Worm (Caenorhabditis elegans) whole organism, L3 larva: ENCODE measurements around the gene Y75B8A.31.

ENCODE experiments used
- elt-1 ChIP-seq: fragments of 150-350 bp; optimal IDR thresholded peaks from 2 replicates; lab custom pipeline; 2014; ENCODE audit warnings: missing biosample characterization, missing genetic modification characterization
- elt-2 ChIP-seq: sonication (generic microtip); optimal IDR thresholded peaks from 2 replicates; lab custom pipeline; 2016; ENCODE audit warnings: missing genetic modification reagents, mild to moderate bottlenecking, missing genetic modification characterization, missing compliant biosample characterization
- fkh-10 ChIP-seq: sonication (generic microtip); optimal IDR thresholded peaks from 2 replicates; lab custom pipeline; 2017; ENCODE audit warnings: missing biosample characterization, missing genetic modification reagents, missing genetic modification characterization
- mdl-1 ChIP-seq: fragments of 150-350 bp; optimal IDR thresholded peaks from 2 replicates; lab custom pipeline; 2014; ENCODE audit warnings: missing biosample characterization, missing genetic modification characterization
- nhr-12 ChIP-seq: fragments of 150-350 bp; optimal IDR thresholded peaks from 2 replicates; lab custom pipeline; 2014; ENCODE audit warnings: missing biosample characterization, missing genetic modification characterization
- nhr-237 ChIP-seq: fragments of 150-350 bp; optimal IDR thresholded peaks from 2 replicates; lab custom pipeline; 2014; ENCODE audit warnings: missing biosample characterization, missing genetic modification characterization
- nhr-76 ChIP-seq: fragments of 150-350 bp; sonication (generic microtip); optimal IDR thresholded peaks from 5 replicates; lab custom pipeline; 2014; ENCODE audit warnings: missing biosample characterization, missing genetic modification characterization
- sea-2 ChIP-seq: fragments of 150-350 bp; sonication (generic microtip); optimal IDR thresholded peaks from 4 replicates; lab custom pipeline; 2014; ENCODE audit warnings: missing biosample characterization, missing genetic modification reagents, missing genetic modification characterization
- snpc-4 ChIP-seq: fragments of 150-350 bp; optimal IDR thresholded peaks from 2 replicates; lab custom pipeline; 2014; ENCODE audit warnings: missing biosample characterization, missing genetic modification characterization
- zag-1 ChIP-seq: fragments of 150-350 bp; optimal IDR thresholded peaks from 2 replicates; lab custom pipeline; 2014; ENCODE audit warnings: missing biosample characterization, missing genetic modification characterization

DNA sequence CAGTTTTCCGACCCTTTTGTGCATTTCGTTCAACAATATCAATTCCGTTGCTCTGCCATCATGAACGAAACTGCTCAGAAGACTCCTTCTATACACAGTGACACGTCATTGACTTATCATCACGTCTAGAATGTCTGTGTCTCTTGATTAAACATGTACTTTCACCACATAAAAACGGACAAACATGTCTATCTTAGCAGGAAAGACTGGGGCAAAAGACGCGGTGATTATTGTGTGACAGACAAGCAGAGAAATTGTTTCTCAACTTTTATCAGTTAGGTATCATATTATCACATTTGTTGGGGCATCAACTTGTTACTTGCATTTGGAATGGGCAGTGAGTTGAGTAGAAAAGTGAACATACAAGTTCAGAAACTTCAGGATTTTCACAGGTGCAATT lies 26.2 kb upstream of the Y75B8A.31 start:
- TF ChIP-seq elt-2 (tag; lab: Kevin White, UChicago) (peak; percentile 96), zag-1 (tag; lab: Kevin White, UChicago) (no peak), sea-2 (GFP tag; lab: Kevin White, UChicago) (no peak), nhr-76 (no peak), nhr-12 (no peak), mdl-1 (tag; lab: Kevin White, UChicago) (no peak), snpc-4 (tag; lab: Kevin White, UChicago) (no peak), fkh-10 (no peak), nhr-237 (no peak), elt-1 (tag; lab: Kevin White, UChicago) (no peak)
